Worm (Caenorhabditis elegans) whole organism, young adult: Measurements from ENCODE around the gene dpf-2.

Experiments
- C06A6.2 ChIP-seq: fragments of 200-800 bp; sonication (Bioruptor generic); conservative IDR thresholded peaks from 2 replicates; pipeline ENCODE4 v1.3.6; 2022; ENCODE audit warnings: missing genetic modification characterization, missing compliant biosample characterization
- C17E4.6 ChIP-seq: fragments of 200-800 bp; sonication (Bioruptor generic); IDR thresholded peaks from 2 replicates; pipeline ENCODE4 v1.3.6; 2022; ENCODE audit warnings: missing genetic modification reagents, missing genetic modification characterization, missing compliant biosample characterization
- F22D6.2 ChIP-seq: sonication (generic microtip); optimal IDR thresholded peaks from 2 replicates; lab custom pipeline; 2016; ENCODE audit warnings: mild to moderate bottlenecking, missing genetic modification characterization, missing compliant biosample characterization
- F39B2.1 ChIP-seq: fragments of 200-800 bp; sonication (Bioruptor generic); IDR thresholded peaks from 2 replicates; pipeline ENCODE4 v1.3.6; 2022; ENCODE audit warnings: missing genetic modification reagents, missing genetic modification characterization, missing compliant biosample characterization
- F57C9.4 ChIP-seq: sonication (generic microtip); optimal IDR thresholded peaks from 2 replicates; lab custom pipeline; 2017; ENCODE audit warnings: mild to moderate bottlenecking, missing genetic modification characterization, missing compliant biosample characterization
- K11D2.4 ChIP-seq: fragments of 200-800 bp; sonication (Bioruptor generic); IDR thresholded peaks from 2 replicates; pipeline ENCODE4 v1.3.6; 2022; ENCODE audit warnings: missing genetic modification reagents, missing genetic modification characterization, missing compliant biosample characterization
- T07F8.4 ChIP-seq: sonication (generic microtip); optimal IDR thresholded peaks from 2 replicates; lab custom pipeline; 2016; ENCODE audit warnings: mild to moderate bottlenecking, missing genetic modification characterization, moderate library complexity, missing compliant biosample characterization
- T26A5.8 ChIP-seq: sonication (generic microtip); optimal IDR thresholded peaks from 2 replicates; lab custom pipeline; 2016; ENCODE audit warnings: missing genetic modification characterization, missing compliant biosample characterization
- Y53F4B.3 ChIP-seq: fragments of 200-800 bp; sonication (Bioruptor generic); IDR thresholded peaks from 2 replicates; pipeline ENCODE4 v1.3.6; 2022; ENCODE audit warnings: missing genetic modification reagents, missing genetic modification characterization, missing compliant biosample characterization
- Y79H2A.3 ChIP-seq: fragments of 200-800 bp; sonication (Bioruptor generic); conservative IDR thresholded peaks from 2 replicates; pipeline ENCODE4 v1.3.6; 2022; ENCODE audit warnings: missing genetic modification reagents, missing genetic modification characterization, missing compliant biosample characterization
- Y95B8A.8 ChIP-seq: fragments of 200-800 bp; sonication (Bioruptor generic); IDR thresholded peaks from 2 replicates; pipeline ENCODE4 v1.3.6; 2022; ENCODE audit warnings: missing genetic modification reagents, missing genetic modification characterization, missing compliant biosample characterization
- ccch-3 ChIP-seq: fragments of 200-800 bp; sonication (Bioruptor generic); optimal IDR thresholded peaks from 2 replicates; lab custom pipeline; 2018; ENCODE audit warnings: mild to moderate bottlenecking, missing genetic modification characterization, missing compliant biosample characterization
- ceh-79 ChIP-seq: sonication (generic microtip); optimal IDR thresholded peaks from 2 replicates; lab custom pipeline; 2017; ENCODE audit warnings: mild to moderate bottlenecking, missing genetic modification characterization, missing compliant biosample characterization
- chd-7 ChIP-seq: sonication (generic microtip); optimal IDR thresholded peaks from 2 replicates; lab custom pipeline; 2016; ENCODE audit warnings: mild to moderate bottlenecking, missing genetic modification characterization, moderate library complexity, missing compliant biosample characterization
- dpff-1 ChIP-seq: sonication (generic microtip); optimal IDR thresholded peaks from 2 replicates; lab custom pipeline; 2017; ENCODE audit warnings: mild to moderate bottlenecking, missing genetic modification characterization, missing compliant biosample characterization
- egl-18 ChIP-seq: fragments of 200-800 bp; sonication (Bioruptor generic); IDR thresholded peaks from 2 replicates; pipeline ENCODE4 v1.3.6; 2022; ENCODE audit warnings: missing genetic modification reagents, missing genetic modification characterization, missing compliant biosample characterization
- egl-44 ChIP-seq: fragments of 200-800 bp; sonication (Bioruptor generic); IDR thresholded peaks from 2 replicates; pipeline ENCODE4 v1.3.6; 2022; ENCODE audit warnings: missing genetic modification reagents, missing genetic modification characterization, missing compliant biosample characterization
- ets-4 ChIP-seq: fragments of 200-800 bp; sonication (Bioruptor generic); optimal IDR thresholded peaks from 2 replicates; lab custom pipeline; 2018; ENCODE audit warnings: mild to moderate bottlenecking, missing genetic modification characterization, missing compliant biosample characterization
- gei-17 ChIP-seq: fragments of 200-800 bp; sonication (Bioruptor generic); optimal IDR thresholded peaks from 2 replicates; lab custom pipeline; 2018; ENCODE audit warnings: mild to moderate bottlenecking, missing genetic modification characterization, missing compliant biosample characterization
- him-1 ChIP-seq: sonication (generic microtip); optimal IDR thresholded peaks from 2 replicates; lab custom pipeline; 2016; ENCODE audit warnings: missing genotype, missing genetic modification reagents, missing genetic modification characterization, missing compliant biosample characterization
- hrde-1 ChIP-seq: sonication (generic microtip); optimal IDR thresholded peaks from 2 replicates; lab custom pipeline; 2016; ENCODE audit warnings: missing genetic modification characterization, mild to moderate bottlenecking, missing compliant biosample characterization, moderate library complexity, missing genotype, missing genetic modification reagents, borderline replicate concordance
- lag-1 ChIP-seq: fragments of 200-800 bp; sonication (Bioruptor generic); IDR thresholded peaks from 2 replicates; pipeline ENCODE4 v1.3.6; 2022; ENCODE audit warnings: missing genetic modification reagents, missing genetic modification characterization, missing compliant biosample characterization
- lin-26 ChIP-seq: fragments of 200-800 bp; sonication (Bioruptor generic); IDR thresholded peaks from 2 replicates; pipeline ENCODE4 v1.3.6; 2022; ENCODE audit warnings: missing genetic modification reagents, missing genetic modification characterization, missing compliant biosample characterization
- lin-40 ChIP-seq: sonication (generic microtip); optimal IDR thresholded peaks from 2 replicates; lab custom pipeline; 2016; ENCODE audit warnings: missing genetic modification characterization, mild to moderate bottlenecking, missing compliant biosample characterization, missing genotype, missing genetic modification reagents
- lir-1 ChIP-seq: fragments of 200-800 bp; sonication (Bioruptor generic); conservative IDR thresholded peaks from 2 replicates; pipeline ENCODE4 v1.3.6; 2022; ENCODE audit warnings: missing genetic modification reagents, missing genetic modification characterization, missing compliant biosample characterization
- madf-10 ChIP-seq: sonication (generic microtip); optimal IDR thresholded peaks from 2 replicates; lab custom pipeline; 2016; ENCODE audit warnings: mild to moderate bottlenecking, missing genetic modification characterization, missing compliant biosample characterization
- madf-3 ChIP-seq: fragments of 200-800 bp; sonication (Bioruptor generic); IDR thresholded peaks from 2 replicates; pipeline ENCODE4 v1.3.6; 2022; ENCODE audit warnings: missing genetic modification reagents, missing genetic modification characterization, missing compliant biosample characterization
- madf-6 ChIP-seq: fragments of 200-800 bp; sonication (Bioruptor generic); IDR thresholded peaks from 2 replicates; pipeline ENCODE4 v1.3.6; 2022; ENCODE audit warnings: missing genetic modification reagents, missing genetic modification characterization, missing compliant biosample characterization
- madf-8 ChIP-seq: fragments of 200-800 bp; sonication (Bioruptor generic); conservative IDR thresholded peaks from 2 replicates; pipeline ENCODE4 v1.3.6; 2022; ENCODE audit warnings: missing genetic modification reagents, missing genetic modification characterization, missing compliant biosample characterization
- mcd-1 ChIP-seq: fragments of 200-800 bp; sonication (Bioruptor generic); IDR thresholded peaks from 2 replicates; pipeline ENCODE4 v1.3.6; 2022; ENCODE audit warnings: missing genetic modification reagents, missing genetic modification characterization, missing compliant biosample characterization
- mel-28 ChIP-seq: sonication (generic microtip); optimal IDR thresholded peaks from 2 replicates; lab custom pipeline; 2016; ENCODE audit warnings: borderline replicate concordance, mild to moderate bottlenecking, missing genetic modification characterization, missing compliant biosample characterization
- nfya-1 ChIP-seq: sonication (generic microtip); optimal IDR thresholded peaks from 2 replicates; lab custom pipeline; 2017; ENCODE audit warnings: antibody characterized with exemption, missing compliant biosample characterization, missing genetic modification characterization, borderline replicate concordance; ENCODE audit not compliant: insufficient read depth
- nhr-120 ChIP-seq: fragments of 200-800 bp; sonication (Bioruptor generic); IDR thresholded peaks from 2 replicates; pipeline ENCODE4 v1.3.6; 2022; ENCODE audit warnings: missing genetic modification characterization, missing compliant biosample characterization
- nhr-27 ChIP-seq: fragments of 200-800 bp; sonication (Bioruptor generic); optimal IDR thresholded peaks from 2 replicates; lab custom pipeline; 2018; ENCODE audit warnings: mild to moderate bottlenecking, missing genetic modification characterization, moderate library complexity, missing compliant biosample characterization
- pha-4 ChIP-seq: fragments of 150-350 bp; sonication (generic microtip); optimal IDR thresholded peaks from 2 replicates; lab custom pipeline; 2014; ENCODE audit warnings: missing biosample characterization, missing genetic modification reagents, missing genetic modification characterization
- rec-8 ChIP-seq, 2 experiments: sonication (generic microtip); optimal IDR thresholded peaks; 2 replicates each; lab custom pipeline; 2016; ENCODE audit warnings: mild to moderate bottlenecking in 2 of 2, missing genetic modification characterization in 2 of 2, missing genetic modification reagents in 2 of 2, missing genotype in 2 of 2, missing biosample characterization in 1 of 2, missing compliant biosample characterization in 1 of 2, moderate library complexity in 1 of 2
- sdz-38 ChIP-seq: sonication (generic microtip); optimal IDR thresholded peaks from 2 replicates; lab custom pipeline; 2016; ENCODE audit warnings: missing genotype, missing genetic modification characterization, missing compliant biosample characterization
- snpc-1.3 ChIP-seq: sonication (generic microtip); optimal IDR thresholded peaks from 2 replicates; lab custom pipeline; 2017; ENCODE audit warnings: missing genetic modification characterization, mild to moderate bottlenecking, missing compliant biosample characterization, antibody characterized with exemption, moderate library complexity, missing genotype, missing genetic modification reagents; ENCODE audit not compliant: insufficient read depth
- snpc-3.4 ChIP-seq: sonication (generic microtip); optimal IDR thresholded peaks from 2 replicates; lab custom pipeline; 2017; ENCODE audit warnings: missing genetic modification characterization, mild to moderate bottlenecking, missing compliant biosample characterization, antibody characterized with exemption, moderate library complexity, missing genotype, missing genetic modification reagents
- somi-1 ChIP-seq: fragments of 200-800 bp; sonication (Bioruptor generic); optimal IDR thresholded peaks from 2 replicates; lab custom pipeline; 2018; ENCODE audit warnings: mild to moderate bottlenecking, missing genetic modification characterization, missing compliant biosample characterization
- sptf-2 ChIP-seq: fragments of 200-800 bp; sonication (Bioruptor generic); optimal IDR thresholded peaks from 2 replicates; lab custom pipeline; 2018; ENCODE audit warnings: mild to moderate bottlenecking, missing genetic modification characterization, missing compliant biosample characterization
- tbp1 ChIP-seq: fragments of 200-800 bp; sonication (Bioruptor generic); optimal IDR thresholded peaks from 2 replicates; lab custom pipeline; 2018; ENCODE audit warnings: mild to moderate bottlenecking, missing genetic modification characterization, missing compliant biosample characterization
- unc-130 ChIP-seq: sonication (generic microtip); optimal IDR thresholded peaks from 2 replicates; lab custom pipeline; 2016; ENCODE audit warnings: missing genetic modification reagents, missing genetic modification characterization, missing compliant biosample characterization
- zfh-2 ChIP-seq: fragments of 200-800 bp; sonication (Bioruptor generic); conservative IDR thresholded peaks from 2 replicates; pipeline ENCODE4 v1.3.6; 2022; ENCODE audit warnings: missing genetic modification reagents, missing genetic modification characterization, missing compliant biosample characterization
- zim-3 ChIP-seq: sonication (generic microtip); optimal IDR thresholded peaks from 2 replicates; lab custom pipeline; 2017; ENCODE audit warnings: mild to moderate bottlenecking, missing genetic modification characterization, moderate library complexity, missing compliant biosample characterization
- ztf-18 ChIP-seq: sonication (generic microtip); optimal IDR thresholded peaks from 2 replicates; lab custom pipeline; 2016; ENCODE audit warnings: missing genotype, mild to moderate bottlenecking, missing genetic modification characterization, missing compliant biosample characterization
- ztf-25 ChIP-seq: fragments of 200-800 bp; sonication (Bioruptor generic); IDR thresholded peaks from 2 replicates; pipeline ENCODE4 v1.3.6; 2022; ENCODE audit warnings: missing genetic modification reagents, missing genetic modification characterization, missing compliant biosample characterization
- ztf-6 ChIP-seq: fragments of 200-800 bp; sonication (Bioruptor generic); IDR thresholded peaks from 2 replicates; pipeline ENCODE4 v1.3.6; 2022; ENCODE audit warnings: missing genetic modification reagents, missing genetic modification characterization, missing compliant biosample characterization

dpf-2 gene

ce11 chrX:14853712-14854217, 22.1 kb downstream of the dpf-2 start, which contains the start of the genes C27C12.1 and C27C12.4:
C27C12.1 (minus strand) TSS chrX:14853762.
C27C12.4 (plus strand) TSS chrX:14854086.
- no peak for TF ChIP-seq sptf-2 (GFP tag; lab: Kevin White, UChicago)
- peak; percentile 14 for TF ChIP-seq F22D6.2 (tag; lab: Kevin White, UChicago)
- TF ChIP-seq snpc-1.3, result peak; percentile 0
- no peak for TF ChIP-seq madf-3 (GFP tag; lab: Robert Waterston, UW)
- TF ChIP-seq nhr-120 (GFP tag; lab: Robert Waterston, UW), result no peak
- no peak for TF ChIP-seq nfya-1 (tag; lab: Kevin White, UChicago)
- TF ChIP-seq egl-44 (GFP tag; lab: Robert Waterston, UW), result no peak
- TF ChIP-seq Y53F4B.3 (GFP tag; lab: Robert Waterston, UW), result no peak
- no peak for TF ChIP-seq Y95B8A.8 (GFP tag; lab: Robert Waterston, UW)
- TF ChIP-seq F39B2.1 (GFP tag; lab: Robert Waterston, UW), result no peak
- no peak for TF ChIP-seq ztf-25
- no peak for TF ChIP-seq mel-28
- TF ChIP-seq C06A6.2 (GFP tag; lab: Robert Waterston, UW), result peak; percentile 35; the same call in 1 of the 2 replicates
- TF ChIP-seq nhr-27, result no peak
- TF ChIP-seq lin-40 (tag; lab: Kevin White, UChicago), result peak; percentile 85
- no peak for TF ChIP-seq ccch-3 (GFP tag; lab: Kevin White, UChicago)
- TF ChIP-seq ztf-6 (GFP tag; lab: Robert Waterston, UW), result no peak
- TF ChIP-seq dpff-1 (tag; lab: Kevin White, UChicago), result no peak
- no peak for TF ChIP-seq lin-26 (GFP tag; lab: Robert Waterston, UW)
- TF ChIP-seq madf-10 (tag; lab: Kevin White, UChicago), result peak; percentile 37
- TF ChIP-seq lag-1, result no peak
- no peak for TF ChIP-seq T07F8.4
- no peak for TF ChIP-seq madf-6 (GFP tag; lab: Robert Waterston, UW)
- no peak for TF ChIP-seq F57C9.4
- peak; percentile 41 for TF ChIP-seq chd-7 (tag; lab: Kevin White, UChicago)
- TF ChIP-seq gei-17, result peak; percentile 15
- no peak for TF ChIP-seq tbp1
- no peak for TF ChIP-seq madf-8 (GFP tag; lab: Robert Waterston, UW)
- TF ChIP-seq ets-4 (GFP tag; lab: Kevin White, UChicago), result no peak
- TF ChIP-seq K11D2.4 (GFP tag; lab: Robert Waterston, UW), result peak; percentile 80
- TF ChIP-seq ztf-18 (tag; lab: Kevin White, UChicago), result peak; percentile 31
- TF ChIP-seq egl-18 (GFP tag; lab: Robert Waterston, UW), result no peak
- no peak for TF ChIP-seq zfh-2 (GFP tag; lab: Robert Waterston, UW)
- no peak for TF ChIP-seq sdz-38
- no peak for TF ChIP-seq C17E4.6
- no peak for TF ChIP-seq hrde-1 (tag; lab: Kevin White, UChicago)
- no peak for TF ChIP-seq snpc-3.4 (tag; lab: Kevin White, UChicago)
- no peak for TF ChIP-seq him-1 (tag; lab: Kevin White, UChicago)
- peak; percentile 57 for TF ChIP-seq pha-4
- 0 out of 2 replicates have a peak, but pooled peaks have one; percentile 44 for TF ChIP-seq lir-1 (GFP tag; lab: Robert Waterston, UW)
- no peak for TF ChIP-seq rec-8 (tag; optimal IDR thresholded peaks at IDR 0.05; lab: Kevin White, UChicago)
- no peak for TF ChIP-seq unc-130 (GFP tag; lab: Kevin White, UChicago)
- peak; percentile 62 for TF ChIP-seq mcd-1 (GFP tag; lab: Robert Waterston, UW)
- no peak for TF ChIP-seq somi-1 (GFP tag; lab: Kevin White, UChicago)
- TF ChIP-seq zim-3, result no peak
- no peak for TF ChIP-seq Y79H2A.3 (GFP tag; lab: Robert Waterston, UW)
- no peak for TF ChIP-seq T26A5.8 (tag; lab: Kevin White, UChicago)
- TF ChIP-seq ceh-79 (tag; lab: Kevin White, UChicago), result no peak
